Fruit fly (Drosophila melanogaster) whole organism, embryonic: ENCODE data around the gene Fcp3C.

Source experiments
- CG10543 ChIP-seq: fragments of 200-800 bp; sonication (Bioruptor generic); optimal IDR thresholded peaks from 3 replicates; lab custom pipeline; 2017; ENCODE audit warnings: missing biosample characterization, mild to moderate bottlenecking, missing genetic modification characterization, moderate library complexity
- CG11093 ChIP-seq: fragments of 200-800 bp; sonication (Bioruptor generic); IDR thresholded peaks from 3 replicates; pipeline ENCODE4 v1.3.6; 2022; ENCODE audit warnings: missing biosample characterization, missing genetic modification characterization
- CG11723 ChIP-seq: fragments of 200-800 bp; sonication (Bioruptor generic); optimal IDR thresholded peaks from 2 replicates; lab custom pipeline; 2017; ENCODE audit warnings: missing biosample characterization, mild to moderate bottlenecking, missing genetic modification characterization
- CG13424 ChIP-seq: fragments of 200-800 bp; sonication (Bioruptor generic); optimal IDR thresholded peaks from 2 replicates; lab custom pipeline; 2019; ENCODE audit warnings: missing biosample characterization, mild to moderate bottlenecking, missing genetic modification characterization, moderate library complexity
- CG13775 ChIP-seq: fragments of 200-800 bp; sonication (Bioruptor generic); optimal IDR thresholded peaks from 3 replicates; lab custom pipeline; 2017; ENCODE audit warnings: missing biosample characterization, mild to moderate bottlenecking, missing genetic modification characterization
- CG17186 ChIP-seq: fragments of 200-800 bp; sonication (Bioruptor generic); optimal IDR thresholded peaks from 3 replicates; lab custom pipeline; 2017; ENCODE audit warnings: missing biosample characterization, missing genetic modification reagents, missing genetic modification characterization
- CG1792 ChIP-seq: fragments of 200-800 bp; sonication (Bioruptor generic); optimal IDR thresholded peaks from 2 replicates; lab custom pipeline; 2016; ENCODE audit warnings: missing biosample characterization, missing genetic modification characterization
- CG2199 ChIP-seq: fragments of 200-800 bp; sonication (Bioruptor generic); IDR thresholded peaks from 3 replicates; pipeline ENCODE4 v1.3.6; 2022; ENCODE audit warnings: missing biosample characterization, missing genetic modification characterization
- CG4360 ChIP-seq: fragments of 200-800 bp; sonication (Bioruptor generic); IDR thresholded peaks from 2 replicates; pipeline ENCODE4 v1.3.6; 2022; ENCODE audit warnings: missing biosample characterization, missing genetic modification characterization
- CG4730 ChIP-seq: fragments of 200-800 bp; sonication (Bioruptor generic); IDR thresholded peaks from 2 replicates; pipeline ENCODE4 v1.3.6; 2022; ENCODE audit warnings: missing biosample characterization, missing genetic modification characterization
- CG5180 ChIP-seq: fragments of 200-800 bp; sonication (Bioruptor generic); optimal IDR thresholded peaks from 3 replicates; lab custom pipeline; 2017; ENCODE audit warnings: missing biosample characterization, missing genetic modification characterization, mild to moderate bottlenecking, moderate library complexity, missing genetic modification reagents
- CG6689 ChIP-seq: fragments of 200-800 bp; sonication (Bioruptor generic); IDR thresholded peaks from 2 replicates; pipeline ENCODE4 v1.3.6; 2022; ENCODE audit warnings: missing biosample characterization, missing genetic modification characterization
- CG6854 ChIP-seq: fragments of 200-800 bp; sonication (Bioruptor generic); optimal IDR thresholded peaks from 3 replicates; lab custom pipeline; 2017; ENCODE audit warnings: missing biosample characterization, mild to moderate bottlenecking, missing genetic modification characterization
- CG7556 ChIP-seq: fragments of 200-800 bp; sonication (Bioruptor generic); optimal IDR thresholded peaks from 2 replicates; lab custom pipeline; 2017; ENCODE audit warnings: missing biosample characterization, mild to moderate bottlenecking, missing genetic modification characterization
- CG8290 ChIP-seq, 3 experiments: fragments of 200-800 bp; sonication (Bioruptor generic); optimal IDR thresholded peaks; 2 replicates each; lab custom pipeline; 2016 to 2019; ENCODE audit warnings: missing biosample characterization in 3 of 3, missing genetic modification characterization in 3 of 3, mild to moderate bottlenecking in 2 of 3, moderate library complexity in 1 of 3
- CG8359 ChIP-seq: fragments of 200-800 bp; sonication (Bioruptor generic); optimal IDR thresholded peaks from 2 replicates; lab custom pipeline; 2017; ENCODE audit warnings: missing biosample characterization, mild to moderate bottlenecking, missing genetic modification characterization, borderline replicate concordance
- CG9215 ChIP-seq: fragments of 200-800 bp; sonication (Bioruptor generic); IDR thresholded peaks from 2 replicates; pipeline ENCODE4 v1.3.6; 2022; ENCODE audit warnings: missing biosample characterization, missing genetic modification characterization
- CHES-1-like ChIP-seq: fragments of 200-800 bp; sonication (Bioruptor generic); optimal IDR thresholded peaks from 2 replicates; lab custom pipeline; 2016; ENCODE audit warnings: missing biosample characterization, missing genetic modification characterization
- CTCF ChIP-seq: fragments of 200-800 bp; sonication (Bioruptor generic); optimal IDR thresholded peaks from 2 replicates; lab custom pipeline; 2017; ENCODE audit warnings: missing biosample characterization, mild to moderate bottlenecking, missing genetic modification characterization, moderate library complexity
- Dp ChIP-seq: fragments of 200-800 bp; sonication (Bioruptor generic); optimal IDR thresholded peaks from 2 replicates; lab custom pipeline; 2018; ENCODE audit warnings: missing biosample characterization, mild to moderate bottlenecking, missing genetic modification characterization, moderate library complexity
- E2f1 ChIP-seq: fragments of 200-800 bp; sonication (Bioruptor generic); IDR thresholded peaks from 2 replicates; pipeline ENCODE4 v1.3.6; 2022; ENCODE audit warnings: missing biosample characterization, missing genetic modification characterization
- Elba2 ChIP-seq: fragments of 200-800 bp; sonication (Bioruptor generic); optimal IDR thresholded peaks from 3 replicates; lab custom pipeline; 2016; ENCODE audit warnings: missing biosample characterization, missing genetic modification characterization
- HmgZ ChIP-seq: fragments of 200-800 bp; sonication (Bioruptor generic); optimal IDR thresholded peaks from 2 replicates; lab custom pipeline; 2018; ENCODE audit warnings: missing biosample characterization, mild to moderate bottlenecking, missing genetic modification characterization
- Meics ChIP-seq: fragments of 200-800 bp; sonication (Bioruptor generic); optimal IDR thresholded peaks from 2 replicates; lab custom pipeline; 2017; ENCODE audit warnings: missing biosample characterization, mild to moderate bottlenecking, missing genetic modification characterization
- Opbp ChIP-seq: fragments of 200-800 bp; sonication (Bioruptor generic); IDR thresholded peaks from 3 replicates; pipeline ENCODE4 v1.3.6; 2022; ENCODE audit warnings: missing biosample characterization, missing genetic modification characterization; ENCODE audit not compliant: partially characterized antibody
- Sry-δ ChIP-seq: fragments of 200-800 bp; sonication (Bioruptor generic); optimal IDR thresholded peaks from 2 replicates; lab custom pipeline; 2016; ENCODE audit warnings: missing biosample characterization, missing genetic modification characterization
- amos ChIP-seq: fragments of 200-800 bp; sonication (Bioruptor generic); IDR thresholded peaks from 2 replicates; pipeline ENCODE4 v1.3.6; 2022; ENCODE audit warnings: missing biosample characterization, missing genetic modification characterization; ENCODE audit not compliant: partially characterized antibody
- bcd ChIP-seq: fragments of 200-800 bp; sonication (Bioruptor generic); optimal IDR thresholded peaks from 2 replicates; lab custom pipeline; 2017; ENCODE audit warnings: missing biosample characterization, mild to moderate bottlenecking, missing genetic modification characterization
- bsh ChIP-seq, 2 experiments: fragments of 200-800 bp; sonication (Bioruptor generic); optimal IDR thresholded peaks; 2 replicates each; lab custom pipeline; 2017 to 2018; ENCODE audit warnings: mild to moderate bottlenecking in 2 of 2, missing biosample characterization in 2 of 2, missing genetic modification characterization in 2 of 2, moderate library complexity in 1 of 2
- crc ChIP-seq: fragments of 200-800 bp; sonication (Bioruptor generic); optimal IDR thresholded peaks from 2 replicates; lab custom pipeline; 2016; ENCODE audit warnings: missing biosample characterization, missing genetic modification characterization
- crol ChIP-seq: fragments of 200-800 bp; sonication (Bioruptor generic); IDR thresholded peaks from 2 replicates; pipeline ENCODE4 v1.3.6; 2022; ENCODE audit warnings: missing biosample characterization, missing genetic modification characterization
- danr ChIP-seq: fragments of 200-800 bp; sonication (Bioruptor generic); IDR thresholded peaks from 2 replicates; pipeline ENCODE4 v1.3.6; 2022; ENCODE audit warnings: missing biosample characterization, missing genetic modification characterization
- dysf ChIP-seq: fragments of 200-800 bp; sonication (Bioruptor generic); IDR thresholded peaks from 3 replicates; pipeline ENCODE4 v1.3.6; 2022; ENCODE audit warnings: missing biosample characterization, missing genetic modification characterization
- fu2 ChIP-seq: fragments of 200-800 bp; sonication (Bioruptor generic); optimal IDR thresholded peaks from 2 replicates; lab custom pipeline; 2016; ENCODE audit warnings: missing biosample characterization, missing genetic modification characterization
- grn ChIP-seq: fragments of 200-800 bp; sonication (Bioruptor generic); optimal IDR thresholded peaks from 3 replicates; lab custom pipeline; 2017; ENCODE audit warnings: missing biosample characterization, missing genetic modification characterization
- ham ChIP-seq: fragments of 200-800 bp; sonication (Bioruptor generic); IDR thresholded peaks from 2 replicates; pipeline ENCODE4 v1.3.6; 2022; ENCODE audit warnings: missing biosample characterization, missing genetic modification characterization
- jumu ChIP-seq: fragments of 200-800 bp; sonication (Bioruptor generic); optimal IDR thresholded peaks from 3 replicates; lab custom pipeline; 2016; ENCODE audit warnings: missing biosample characterization, missing genetic modification characterization
- mirr ChIP-seq: fragments of 200-800 bp; sonication (Bioruptor generic); optimal IDR thresholded peaks from 3 replicates; lab custom pipeline; 2018; ENCODE audit warnings: missing biosample characterization, mild to moderate bottlenecking, missing genetic modification characterization
- nom ChIP-seq: fragments of 200-800 bp; sonication (Bioruptor generic); optimal IDR thresholded peaks from 2 replicates; lab custom pipeline; 2017; ENCODE audit warnings: missing biosample characterization, missing genetic modification characterization, mild to moderate bottlenecking, moderate library complexity, missing genetic modification reagents
- odd ChIP-seq: fragments of 200-800 bp; sonication (Bioruptor generic); optimal IDR thresholded peaks from 2 replicates; lab custom pipeline; 2017; ENCODE audit warnings: missing biosample characterization, mild to moderate bottlenecking, missing genetic modification characterization
- onecut ChIP-seq: fragments of 200-800 bp; sonication (Bioruptor generic); IDR thresholded peaks from 2 replicates; pipeline ENCODE4 v1.3.6; 2022; ENCODE audit warnings: missing biosample characterization, missing genetic modification characterization
- p53 ChIP-seq: fragments of 200-800 bp; sonication (Bioruptor generic); optimal IDR thresholded peaks from 2 replicates; lab custom pipeline; 2016; ENCODE audit warnings: missing biosample characterization, missing genetic modification characterization
- pzg ChIP-seq: fragments of 200-800 bp; sonication (Bioruptor generic); optimal IDR thresholded peaks from 3 replicates; lab custom pipeline; 2018; ENCODE audit warnings: missing biosample characterization, mild to moderate bottlenecking, missing genetic modification characterization, moderate library complexity
- row ChIP-seq: fragments of 200-800 bp; sonication (Bioruptor generic); IDR thresholded peaks from 3 replicates; pipeline ENCODE4 v1.3.6; 2022; ENCODE audit warnings: missing biosample characterization, missing genetic modification characterization
- salm ChIP-seq: fragments of 200-800 bp; sonication (Bioruptor generic); optimal IDR thresholded peaks from 2 replicates; lab custom pipeline; 2018; ENCODE audit warnings: missing biosample characterization, mild to moderate bottlenecking, missing genetic modification characterization
- shn ChIP-seq: fragments of 200-800 bp; sonication (Bioruptor generic); optimal IDR thresholded peaks from 3 replicates; lab custom pipeline; 2016; ENCODE audit warnings: missing biosample characterization, missing genetic modification characterization
- slou ChIP-seq: fragments of 200-800 bp; sonication (Bioruptor generic); optimal IDR thresholded peaks from 3 replicates; lab custom pipeline; 2016; ENCODE audit warnings: missing biosample characterization, missing genetic modification characterization
- sqz ChIP-seq: fragments of 200-800 bp; sonication (Bioruptor generic); optimal IDR thresholded peaks from 3 replicates; lab custom pipeline; 2018; ENCODE audit warnings: missing biosample characterization, mild to moderate bottlenecking, missing genetic modification characterization
- zfh1 ChIP-seq: fragments of 200-800 bp; sonication (Bioruptor generic); IDR thresholded peaks from 3 replicates; pipeline ENCODE4 v1.3.6; 2022; ENCODE audit warnings: missing biosample characterization, missing genetic modification characterization

Fcp3C gene

DNA sequence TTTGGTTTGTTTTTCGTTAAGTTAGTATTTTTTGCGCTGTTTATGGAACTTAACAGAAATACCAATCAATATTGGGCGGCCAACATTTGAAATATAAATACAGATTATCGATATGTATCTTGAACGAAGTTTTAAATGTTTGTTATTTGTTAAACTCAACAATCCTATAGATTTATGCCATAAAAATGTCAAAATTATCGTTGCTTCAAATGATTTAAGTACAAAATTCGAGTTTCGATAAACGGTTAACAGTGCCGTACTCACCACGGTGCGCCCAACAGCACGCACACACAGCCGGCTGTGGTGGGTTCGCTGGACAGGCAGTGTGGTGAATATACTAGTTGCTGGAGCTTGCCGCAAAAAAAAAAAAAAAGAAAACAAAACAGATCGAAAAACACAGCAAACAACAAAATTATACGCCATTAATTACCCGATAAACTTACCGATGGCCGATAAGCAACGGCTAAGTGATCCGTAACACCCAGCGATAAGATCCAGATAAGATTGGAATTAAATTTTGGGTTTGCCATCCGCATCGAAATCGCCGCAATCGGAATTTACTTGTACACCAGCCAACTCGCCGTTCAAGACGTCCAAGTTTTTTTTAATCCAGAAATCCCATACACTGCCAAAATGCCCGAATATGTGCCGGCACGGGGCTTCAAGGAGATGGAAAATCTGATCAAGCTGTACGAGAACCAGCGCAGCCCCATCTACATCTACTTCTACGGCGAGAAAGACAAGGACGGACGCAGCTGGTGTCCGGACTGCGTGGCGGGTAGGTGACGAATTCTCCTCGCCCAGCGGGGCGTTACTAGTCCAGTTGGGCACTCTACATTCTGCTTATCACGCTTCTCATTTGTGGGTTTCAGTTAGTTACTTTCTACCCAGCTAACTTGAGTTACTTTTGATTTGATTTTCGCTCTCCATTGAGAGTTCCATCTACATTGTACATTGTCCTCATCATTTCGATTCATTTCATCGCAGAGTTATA, 904 bp upstream of the Fcp3C start, which contains the start of gene CG3939 (continued):
- TF ChIP-seq bcd (GFP tag; lab: Kevin White, UChicago) (no peak), CG9215 (no peak), amos (GFP tag; lab: Robert Waterston, UW) (no peak), Dp (peak; percentile 64), CTCF (GFP tag; lab: Kevin White, UChicago) (peak; percentile 1), CHES-1-like (GFP tag; lab: Kevin White, UChicago) (no peak), CG2199 (no peak), crc (GFP tag; lab: Kevin White, UChicago) (no peak), fu2 (GFP tag; lab: Kevin White, UChicago) (no peak), CG4730 (no peak), slou (no peak), CG11093 (GFP tag; lab: Robert Waterston, UW) (no peak), grn (peak; percentile 80), salm (tag; lab: Kevin White, UChicago) (no peak), jumu (GFP tag; lab: Kevin White, UChicago) (no peak), CG11723 (GFP tag; lab: Kevin White, UChicago) (no peak), Meics (GFP tag; lab: Kevin White, UChicago) (peak; percentile 98), dysf (no peak), CG17186 (GFP tag; lab: Kevin White, UChicago) (peak; percentile 99), ham (no peak), row (GFP tag; lab: Robert Waterston, UW) (peak; percentile 26; the same call in 1 of the 3 replicates), bsh (GFP tag; optimal IDR thresholded peaks at IDR 0.05; lab: Kevin White, UChicago) (peak in 1 of 2 experiments; percentile 45), CG4360 (GFP tag; lab: Robert Waterston, UW) (no peak), Elba2 (GFP tag; lab: Kevin White, UChicago) (no peak), CG13775 (GFP tag; lab: Kevin White, UChicago) (no peak), CG6689 (GFP tag; lab: Robert Waterston, UW) (no peak), CG8290 (GFP tag; optimal IDR thresholded peaks at IDR 0.05; lab: Kevin White, UChicago) (peak; percentile 11), CG8290 (tag; optimal IDR thresholded peaks at IDR 0.05; lab: Kevin White, UChicago) (no peak), crol (GFP tag; lab: Robert Waterston, UW) (no peak), CG6854 (GFP tag; lab: Kevin White, UChicago) (no peak), nom (GFP tag; lab: Kevin White, UChicago) (peak; percentile 68), CG10543 (peak; percentile 18), CG5180 (no peak)

DNA sequence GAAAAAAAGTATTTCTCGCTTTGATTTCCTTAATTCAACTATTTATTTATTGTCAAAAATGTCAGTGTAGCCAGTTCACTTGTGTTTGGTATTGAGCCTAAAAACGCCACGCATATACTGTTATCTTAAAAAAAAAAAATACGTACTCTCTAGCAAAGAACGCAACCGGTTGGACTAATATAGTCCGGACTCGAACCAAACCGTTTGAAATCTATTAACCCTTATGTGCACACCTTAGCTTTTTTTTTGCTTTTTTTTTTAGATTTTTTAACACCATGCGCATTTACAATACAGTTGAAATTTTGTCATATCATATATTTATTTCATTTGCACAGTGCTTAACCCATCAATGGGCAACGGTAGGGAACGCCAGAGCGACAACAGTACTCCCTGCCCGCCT, 1.2 kb downstream of the Fcp3C start, which contains the start of gene CG18508:
Gene CG18508, minus strand, starts transcription at position 69 of the 400 bp plus-strand sequence.
- TF ChIP-seq Opbp (GFP tag; lab: Robert Waterston, UW) (0 out of 3 replicates have a peak, but pooled peaks have one; percentile 38), danr (GFP tag; lab: Robert Waterston, UW) (no peak), pzg (GFP tag; lab: Kevin White, UChicago) (peak; percentile 70), Meics (GFP tag; lab: Kevin White, UChicago) (peak; percentile 1), CG8359 (no peak), onecut (GFP tag; lab: Robert Waterston, UW) (peak; percentile 12; the same call in 1 of the 2 replicates), Sry-δ (GFP tag; lab: Kevin White, UChicago) (peak; percentile 29), shn (GFP tag; lab: Kevin White, UChicago) (no peak), amos (GFP tag; lab: Robert Waterston, UW) (peak; percentile 51), p53 (GFP tag; lab: Kevin White, UChicago) (no peak), zfh1 (GFP tag; lab: Robert Waterston, UW) (0 out of 3 replicates have a peak, but pooled peaks have one; percentile 38), CG1792 (GFP tag; lab: Kevin White, UChicago) (no peak), E2f1 (no peak), HmgZ (tag; lab: Kevin White, UChicago) (peak; percentile 23), ham (no peak), row (GFP tag; lab: Robert Waterston, UW) (peak; percentile 77), mirr (GFP tag; lab: Kevin White, UChicago) (no peak), odd (no peak), sqz (GFP tag; lab: Kevin White, UChicago) (peak; percentile 84), CG7556 (no peak), CG13424 (tag; lab: Kevin White, UChicago) (peak; percentile 14)
